Fruit fly (Drosophila melanogaster) whole organism, embryonic: ENCODE results near the gene Cyt-c-p.

ENCODE experiments used
- Blimp-1 ChIP-seq: fragments of 200-800 bp; sonication (Bioruptor generic); optimal IDR thresholded peaks from 3 replicates; lab custom pipeline; 2018; ENCODE audit warnings: missing biosample characterization, missing genetic modification characterization, mild to moderate bottlenecking, moderate library complexity, missing genetic modification reagents
- CG10431 ChIP-seq: fragments of 200-800 bp; sonication (Bioruptor generic); optimal IDR thresholded peaks from 3 replicates; lab custom pipeline; 2018; ENCODE audit warnings: missing biosample characterization, mild to moderate bottlenecking, missing genetic modification characterization
- CG10543 ChIP-seq: fragments of 200-800 bp; sonication (Bioruptor generic); optimal IDR thresholded peaks from 3 replicates; lab custom pipeline; 2017; ENCODE audit warnings: missing biosample characterization, mild to moderate bottlenecking, missing genetic modification characterization, moderate library complexity
- CG11093 ChIP-seq: fragments of 200-800 bp; sonication (Bioruptor generic); IDR thresholded peaks from 3 replicates; pipeline ENCODE4 v1.3.6; 2022; ENCODE audit warnings: missing biosample characterization, missing genetic modification characterization
- CG12219 ChIP-seq: fragments of 200-800 bp; sonication (Bioruptor generic); optimal IDR thresholded peaks from 3 replicates; lab custom pipeline; 2018; ENCODE audit warnings: missing biosample characterization, mild to moderate bottlenecking, missing genetic modification characterization
- CG12769 ChIP-seq: fragments of 200-800 bp; sonication (Bioruptor generic); optimal IDR thresholded peaks from 2 replicates; lab custom pipeline; 2019; ENCODE audit warnings: missing biosample characterization, mild to moderate bottlenecking, missing genetic modification characterization, moderate library complexity
- CG13123 ChIP-seq: fragments of 200-800 bp; sonication (Bioruptor generic); optimal IDR thresholded peaks from 2 replicates; lab custom pipeline; 2016; ENCODE audit warnings: missing biosample characterization, missing genetic modification characterization
- CG14860 ChIP-seq: fragments of 200-800 bp; sonication (Bioruptor generic); IDR thresholded peaks from 3 replicates; pipeline ENCODE4 v1.3.6; 2022; ENCODE audit warnings: missing biosample characterization, missing genetic modification characterization; ENCODE audit not compliant: partially characterized antibody
- CG16815 ChIP-seq: fragments of 200-800 bp; sonication (Bioruptor generic); optimal IDR thresholded peaks from 3 replicates; lab custom pipeline; 2017; ENCODE audit warnings: missing biosample characterization, mild to moderate bottlenecking, missing genetic modification characterization
- CG2116 ChIP-seq: fragments of 200-800 bp; sonication (Bioruptor generic); optimal IDR thresholded peaks from 3 replicates; lab custom pipeline; 2018; ENCODE audit warnings: missing biosample characterization, mild to moderate bottlenecking, missing genetic modification characterization
- CG30403 ChIP-seq: fragments of 200-800 bp; sonication (Bioruptor generic); optimal IDR thresholded peaks from 3 replicates; lab custom pipeline; 2016; ENCODE audit warnings: missing biosample characterization, missing genetic modification characterization
- CG30431 ChIP-seq: fragments of 200-800 bp; sonication (Bioruptor generic); optimal IDR thresholded peaks from 2 replicates; lab custom pipeline; 2017; ENCODE audit warnings: missing biosample characterization, missing genetic modification characterization
- CG3281 ChIP-seq: fragments of 200-800 bp; sonication (Bioruptor generic); optimal IDR thresholded peaks from 3 replicates; lab custom pipeline; 2017; ENCODE audit warnings: missing biosample characterization, mild to moderate bottlenecking, missing genetic modification characterization
- CG4617 ChIP-seq: fragments of 200-800 bp; sonication (Bioruptor generic); optimal IDR thresholded peaks from 3 replicates; lab custom pipeline; 2016; ENCODE audit warnings: missing biosample characterization, missing genetic modification characterization, borderline replicate concordance
- CG6791 ChIP-seq: fragments of 200-800 bp; sonication (Bioruptor generic); IDR thresholded peaks from 3 replicates; pipeline ENCODE4 v1.3.6; 2022; ENCODE audit warnings: missing biosample characterization, missing genetic modification characterization; ENCODE audit not compliant: partially characterized antibody
- CG7786 ChIP-seq: fragments of 200-800 bp; sonication (Bioruptor generic); optimal IDR thresholded peaks from 2 replicates; lab custom pipeline; 2016; ENCODE audit warnings: missing biosample characterization, missing genetic modification characterization
- CG8924 ChIP-seq: fragments of 200-800 bp; optimal IDR thresholded peaks from 3 replicates; lab custom pipeline; 2019; ENCODE audit warnings: missing biosample characterization, mild to moderate bottlenecking, missing genetic modification characterization, moderate library complexity
- CG9797 ChIP-seq: fragments of 200-800 bp; sonication (Bioruptor generic); optimal IDR thresholded peaks from 3 replicates; lab custom pipeline; 2018; ENCODE audit warnings: missing biosample characterization, mild to moderate bottlenecking, missing genetic modification characterization
- D ChIP-seq, 2 experiments: fragments of 200-800 bp in 1 of 2; fragments of >200 bp in 1 of 2; sonication (Bioruptor generic) in 1 of 2; optimal IDR thresholded peaks; 2 replicates in 1 of 2; 3 replicates in 1 of 2; lab custom pipeline; 2017; ENCODE audit warnings: mild to moderate bottlenecking in 1 of 2, missing biosample characterization in 1 of 2, missing genetic modification characterization in 1 of 2, missing genetic modification reagents in 1 of 2
- Dek ChIP-seq: fragments of 200-800 bp; sonication (Bioruptor generic); optimal IDR thresholded peaks from 3 replicates; lab custom pipeline; 2019; ENCODE audit warnings: missing biosample characterization, mild to moderate bottlenecking, missing genetic modification characterization, moderate library complexity
- Fer3 ChIP-seq: fragments of 200-800 bp; sonication (Bioruptor generic); optimal IDR thresholded peaks from 2 replicates; lab custom pipeline; 2018; ENCODE audit warnings: missing biosample characterization, mild to moderate bottlenecking, missing genetic modification characterization, moderate library complexity
- HmgD ChIP-seq: fragments of 200-800 bp; sonication (Bioruptor generic); optimal IDR thresholded peaks from 3 replicates; lab custom pipeline; 2016; ENCODE audit warnings: missing biosample characterization, missing genetic modification characterization
- Lim3 ChIP-seq: fragments of 200-800 bp; sonication (Bioruptor generic); IDR thresholded peaks from 2 replicates; pipeline ENCODE4 v1.3.6; 2022; ENCODE audit warnings: missing biosample characterization, missing genetic modification characterization
- Mrtf ChIP-seq: fragments of 200-800 bp; sonication (Bioruptor generic); IDR thresholded peaks from 3 replicates; pipeline ENCODE4 v1.3.6; 2022; ENCODE audit warnings: missing biosample characterization, missing genetic modification characterization
- NFAT ChIP-seq: fragments of 200-800 bp; sonication (Bioruptor generic); IDR thresholded peaks from 2 replicates; pipeline ENCODE4 v1.3.6; 2022; ENCODE audit warnings: missing biosample characterization, missing genetic modification characterization
- Nf-YA ChIP-seq: fragments of 200-800 bp; sonication (Bioruptor generic); IDR thresholded peaks from 2 replicates; pipeline ENCODE4 v1.3.6; 2022; ENCODE audit warnings: missing biosample characterization, missing genetic modification characterization
- NfI ChIP-seq: fragments of 200-800 bp; sonication (Bioruptor generic); optimal IDR thresholded peaks from 3 replicates; lab custom pipeline; 2018; ENCODE audit warnings: missing biosample characterization, mild to moderate bottlenecking, missing genetic modification characterization, moderate library complexity
- Oaz ChIP-seq: fragments of 200-800 bp; sonication (Bioruptor generic); IDR thresholded peaks from 2 replicates; pipeline ENCODE4 v1.3.6; 2022; ENCODE audit warnings: missing biosample characterization, missing genetic modification characterization
- Ptx1 ChIP-seq: fragments of 200-800 bp; sonication (Bioruptor generic); IDR thresholded peaks from 2 replicates; pipeline ENCODE4 v1.3.6; 2022; ENCODE audit warnings: missing biosample characterization, missing genetic modification characterization
- Sry-β ChIP-seq: fragments of 200-800 bp; sonication (Bioruptor generic); optimal IDR thresholded peaks from 2 replicates; lab custom pipeline; 2018; ENCODE audit warnings: missing biosample characterization, mild to moderate bottlenecking, missing genetic modification characterization, moderate library complexity
- Taf1 ChIP-seq: fragments of 200-800 bp; sonication (Bioruptor generic); IDR thresholded peaks from 2 replicates; pipeline ENCODE4 v1.3.6; 2022; ENCODE audit warnings: missing biosample characterization, missing genetic modification characterization
- Vsx1 ChIP-seq: fragments of 200-800 bp; sonication (Bioruptor generic); optimal IDR thresholded peaks from 2 replicates; lab custom pipeline; 2017; ENCODE audit warnings: missing biosample characterization, mild to moderate bottlenecking, missing genetic modification characterization, missing genetic modification reagents
- ap ChIP-seq: fragments of 200-800 bp; sonication (Bioruptor generic); IDR thresholded peaks from 2 replicates; pipeline ENCODE4 v1.3.6; 2022; ENCODE audit warnings: missing biosample characterization, missing genetic modification characterization
- ara ChIP-seq: fragments of 200-800 bp; sonication (Bioruptor generic); IDR thresholded peaks from 2 replicates; pipeline ENCODE4 v1.3.6; 2022; ENCODE audit warnings: missing biosample characterization, missing genetic modification characterization
- ash1 ChIP-seq: fragments of 200-800 bp; sonication (Bioruptor generic); optimal IDR thresholded peaks from 2 replicates; lab custom pipeline; 2018; ENCODE audit warnings: missing biosample characterization, mild to moderate bottlenecking, missing genetic modification characterization
- az2 ChIP-seq: fragments of 200-800 bp; sonication (Bioruptor generic); optimal IDR thresholded peaks from 3 replicates; lab custom pipeline; 2016; ENCODE audit warnings: missing biosample characterization, missing genetic modification characterization
- chm ChIP-seq: fragments of 200-800 bp; sonication (Bioruptor generic); IDR thresholded peaks from 2 replicates; pipeline ENCODE4 v1.3.6; 2022; ENCODE audit warnings: missing biosample characterization, missing genetic modification characterization
- croc ChIP-seq: fragments of 200-800 bp; sonication (Bioruptor generic); conservative IDR thresholded peaks from 3 replicates; pipeline ENCODE4 v1.3.6; 2022; ENCODE audit warnings: missing biosample characterization, missing genetic modification characterization
- disco-r ChIP-seq: fragments of 200-800 bp; sonication (Bioruptor generic); optimal IDR thresholded peaks from 2 replicates; lab custom pipeline; 2016; ENCODE audit warnings: missing biosample characterization, missing genetic modification characterization
- ems ChIP-seq: fragments of 200-800 bp; sonication (Bioruptor generic); optimal IDR thresholded peaks from 3 replicates; lab custom pipeline; 2016; ENCODE audit warnings: missing biosample characterization, missing genetic modification characterization
- h ChIP-seq: fragments of >200 bp; optimal IDR thresholded peaks from 2 replicates; lab custom pipeline; 2017
- nau ChIP-seq: fragments of 200-800 bp; sonication (Bioruptor generic); optimal IDR thresholded peaks from 3 replicates; lab custom pipeline; 2017; ENCODE audit warnings: missing biosample characterization, mild to moderate bottlenecking, missing genetic modification characterization, missing genetic modification reagents
- nmo ChIP-seq: fragments of 200-800 bp; sonication (Bioruptor generic); optimal IDR thresholded peaks from 2 replicates; lab custom pipeline; 2018; ENCODE audit warnings: missing biosample characterization, mild to moderate bottlenecking, missing genetic modification characterization, moderate library complexity
- so ChIP-seq: fragments of 200-800 bp; sonication (Bioruptor generic); IDR thresholded peaks from 3 replicates; pipeline ENCODE4 v1.3.6; 2022; ENCODE audit warnings: missing biosample characterization, missing genetic modification characterization
- trem ChIP-seq: fragments of 200-800 bp; optimal IDR thresholded peaks from 3 replicates; lab custom pipeline; 2019; ENCODE audit warnings: missing biosample characterization, mild to moderate bottlenecking, missing genetic modification characterization, moderate library complexity
- ttk ChIP-seq: fragments of 200-800 bp; sonication (Bioruptor generic); IDR thresholded peaks from 2 replicates; pipeline ENCODE4 v2.1.2; 2022; ENCODE audit warnings: missing biosample characterization, missing genetic modification characterization
- usp ChIP-seq: fragments of >200 bp; optimal IDR thresholded peaks from 2 replicates; lab custom pipeline; 2017; ENCODE audit warnings: missing biosample characterization, missing genetic modification characterization
- zen ChIP-seq: fragments of 200-800 bp; sonication (Bioruptor generic); optimal IDR thresholded peaks from 3 replicates; lab custom pipeline; 2018; ENCODE audit warnings: missing biosample characterization, mild to moderate bottlenecking, missing genetic modification characterization, moderate library complexity
- zf30C ChIP-seq: fragments of 200-800 bp; sonication (Bioruptor generic); optimal IDR thresholded peaks from 3 replicates; lab custom pipeline; 2018; ENCODE audit warnings: missing biosample characterization, mild to moderate bottlenecking, missing genetic modification characterization

Cyt-c-p gene

dm6 chr2L:16719643-16720515, at the start of gene Cyt-c-p (continued):
- TF ChIP-seq CG2116 (GFP tag; lab: Kevin White, UChicago) (peak; percentile 76), CG3281 (peak; percentile 47), CG14860 (GFP tag; lab: Robert Waterston, UW) (peak; percentile 17; the same call in 1 of the 3 replicates), CG30431 (no peak), NFAT (GFP tag; lab: Robert Waterston, UW) (peak; percentile 58; the same call in 1 of the 2 replicates), zf30C (GFP tag; lab: Kevin White, UChicago) (no peak), CG10543 (GFP tag; lab: Kevin White, UChicago) (peak; percentile 29), ap (no peak), CG30403 (GFP tag; lab: Kevin White, UChicago) (no peak), Blimp-1 (GFP tag; lab: Kevin White, UChicago) (peak; percentile 39), Ptx1 (GFP tag; lab: Robert Waterston, UW) (no peak), Mrtf (no peak), ems (GFP tag; lab: Kevin White, UChicago) (no peak), CG6791 (GFP tag; lab: Robert Waterston, UW) (peak; percentile 53; the same call in 2 of the 3 replicates), Vsx1 (GFP tag; lab: Kevin White, UChicago) (peak; percentile 17), croc (GFP tag; lab: Robert Waterston, UW) (no peak), CG12769 (peak; percentile 2), usp (GFP tag; lab: Kevin White, UChicago) (no peak), CG4617 (GFP tag; lab: Kevin White, UChicago) (peak; percentile 41), Sry-β (GFP tag; lab: Kevin White, UChicago) (no peak), NfI (GFP tag; lab: Kevin White, UChicago) (no peak), nau (GFP tag; lab: Kevin White, UChicago) (peak; percentile 23), ttk (no peak), CG10431 (GFP tag; lab: Kevin White, UChicago) (peak; percentile 4), CG13123 (no peak), disco-r (GFP tag; lab: Kevin White, UChicago) (peak; percentile 25), Nf-YA (no peak), CG11093 (GFP tag; lab: Robert Waterston, UW) (no peak), ara (GFP tag; lab: Robert Waterston, UW) (no peak), Taf1 (no peak), ash1 (GFP tag; lab: Kevin White, UChicago) (no peak), CG8924 (tag; lab: Kevin White, UChicago) (peak; percentile 20), Oaz (GFP tag; lab: Robert Waterston, UW) (no peak), CG16815 (no peak), CG12219 (GFP tag; lab: Kevin White, UChicago) (no peak), CG7786 (GFP tag; lab: Kevin White, UChicago) (no peak), Lim3 (GFP tag; lab: Robert Waterston, UW) (no peak), Dek (tag; lab: Kevin White, UChicago) (peak; percentile 4), nmo (GFP tag; lab: Kevin White, UChicago) (peak; percentile 73), zen (tag; lab: Kevin White, UChicago) (peak; percentile 75), Fer3 (tag; lab: Kevin White, UChicago) (peak; percentile 44), h (lab: Kevin White, UChicago) (no peak), az2 (no peak), CG9797 (peak; percentile 98), chm (peak; percentile 67; the same call in 1 of the 2 replicates), D (optimal IDR thresholded peaks at IDR 0.05; lab: Kevin White, UChicago) (no peak), D (GFP tag; optimal IDR thresholded peaks at IDR 0.05; lab: Kevin White, UChicago) (no peak), HmgD (GFP tag; lab: Kevin White, UChicago) (peak; percentile 62), trem (tag; lab: Kevin White, UChicago) (peak; percentile 76), so (GFP tag; lab: Robert Waterston, UW) (no peak)
